Fruit fly (Drosophila melanogaster): ENCODE data around the gene mtSSB.
A peak's percentile ranks its signal among the peaks of the same experiment; 100 is the strongest.

mtSSB gene

DNA sequence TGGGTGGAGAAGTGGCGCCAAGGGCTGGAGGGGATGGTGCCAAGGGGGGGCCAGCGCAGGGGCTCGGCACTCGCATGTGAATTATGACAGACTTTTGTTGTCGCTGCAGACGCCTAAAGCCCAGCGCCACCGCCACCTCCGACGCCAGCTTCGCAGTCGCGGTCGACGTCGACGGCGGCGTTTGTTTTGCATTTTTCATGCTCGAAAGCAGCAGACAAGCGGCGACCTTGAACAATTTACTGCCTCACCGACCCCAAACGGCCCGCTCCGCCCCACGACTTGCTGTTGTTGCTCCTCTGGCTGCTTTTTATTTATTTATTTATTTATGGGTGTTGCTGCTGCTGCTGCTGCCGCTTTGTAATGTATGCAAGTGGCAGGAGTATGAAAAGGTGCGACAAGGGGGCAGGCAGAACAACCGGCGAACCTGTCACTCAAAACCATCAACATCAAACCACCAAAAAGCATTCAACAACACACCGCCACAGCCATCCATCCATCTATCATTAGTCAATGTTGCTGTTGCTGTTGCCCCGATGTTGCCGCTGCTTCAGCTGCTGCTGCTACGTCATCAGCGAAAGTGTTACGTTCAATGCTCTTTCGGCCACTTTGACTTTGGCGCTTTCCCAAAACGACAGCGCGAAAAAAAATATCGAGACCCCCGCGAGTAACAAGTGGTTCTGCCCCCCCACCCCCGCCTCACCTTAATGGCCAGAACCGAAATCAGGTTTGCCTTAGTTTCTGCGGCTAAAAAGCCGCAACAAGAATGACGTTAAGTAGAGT lies 13.4 kb upstream of the mtSSB start:
- TF ChIP-seq ap (GFP tag; IDR thresholded peaks at IDR 0.05) (no peak), Adf1 (GFP tag; IDR thresholded peaks at IDR 0.05) (peak; percentile 91), BtbVII (GFP tag; optimal IDR thresholded peaks at IDR 0.05) (no peak), CG1603 (tag; optimal IDR thresholded peaks at IDR 0.05) (no peak), dmrt11E (tag; optimal IDR thresholded peaks at IDR 0.05) (no peak), CG15696 (tag; optimal IDR thresholded peaks at IDR 0.05) (no peak), sens (GFP tag) (peak; percentile 17), tna (GFP tag; IDR thresholded peaks at IDR 0.05; ENCODE audit: partially characterized antibody) (no peak), D19B (GFP tag; optimal IDR thresholded peaks at IDR 0.05) (no peak), CG10565 (GFP tag; optimal IDR thresholded peaks at IDR 0.05) (no peak), CG11085 (GFP tag; IDR thresholded peaks at IDR 0.05) (no peak), Dek (tag; optimal IDR thresholded peaks at IDR 0.05) (no peak), hb (GFP tag; IDR thresholded peaks at IDR 0.05; ENCODE audit: partially characterized antibody) (no peak), Mes4 (GFP tag; optimal IDR thresholded peaks at IDR 0.05) (no peak), Awh (GFP tag; IDR thresholded peaks at IDR 0.05) (no peak), D19A (tag; optimal IDR thresholded peaks at IDR 0.05) (no peak), sob (GFP tag; IDR thresholded peaks at IDR 0.05) (no peak), abd-A (tag; optimal IDR thresholded peaks at IDR 0.05) (no peak), Blimp-1 (GFP tag; optimal IDR thresholded peaks at IDR 0.05) (peak; percentile 58), CG10274 (GFP tag; optimal IDR thresholded peaks at IDR 0.05) (no peak), CG17568 (GFP tag; optimal IDR thresholded peaks at IDR 0.05) (no peak), crol (GFP tag; IDR thresholded peaks at IDR 0.05) (peak; percentile 66; the same call in 1 of the 2 replicates), HLHmδ (GFP tag; optimal IDR thresholded peaks at IDR 0.05) (no peak), Tbp (GFP tag; optimal IDR thresholded peaks at IDR 0.05) (no peak), tin (GFP tag; optimal IDR thresholded peaks at IDR 0.05) (no peak), CG2199 (GFP tag; IDR thresholded peaks at IDR 0.05) (no peak), sc (optimal IDR thresholded peaks at IDR 0.05) (no peak), sc (GFP tag; optimal IDR thresholded peaks at IDR 0.05) (no peak), kah (GFP tag; optimal IDR thresholded peaks at IDR 0.05) (peak; percentile 39), Ets97D (GFP tag; optimal IDR thresholded peaks at IDR 0.05) (no peak), CG4854 (GFP tag; optimal IDR thresholded peaks at IDR 0.05) (no peak), CG12391 (tag; optimal IDR thresholded peaks at IDR 0.05) (no peak), lbe (GFP tag; optimal IDR thresholded peaks at IDR 0.05) (no peak), CG1832 (GFP tag; optimal IDR thresholded peaks at IDR 0.05) (no peak), chinmo (GFP tag; IDR thresholded peaks at IDR 0.05; ENCODE audit: partially characterized antibody) (0 out of 4 replicates have a peak, but pooled peaks have one; percentile 31), Pdp1 (GFP tag; optimal IDR thresholded peaks at IDR 0.05) (no peak), Chrac-16 (GFP tag; optimal IDR thresholded peaks at IDR 0.05) (no peak), B-H2 (GFP tag; optimal IDR thresholded peaks at IDR 0.05) (no peak), HmgD (GFP tag; optimal IDR thresholded peaks at IDR 0.05) (no peak), CG16779 (GFP tag; IDR thresholded peaks at IDR 0.05) (0 out of 2 replicates have a peak, but pooled peaks have one; percentile 11), ttk (GFP tag; IDR thresholded peaks at IDR 0.05) (0 out of 2 replicates have a peak, but pooled peaks have one; percentile 0), CG4707 (GFP tag; optimal IDR thresholded peaks at IDR 0.05) (no peak), chn (GFP tag; optimal IDR thresholded peaks at IDR 0.05) (no peak), Lhr (GFP tag; optimal IDR thresholded peaks at IDR 0.05) (no peak), inv (GFP tag; IDR thresholded peaks at IDR 0.05; ENCODE audit: partially characterized antibody) (no peak), Hr51 (GFP tag; optimal IDR thresholded peaks at IDR 0.05) (no peak), ATbp (GFP tag; optimal IDR thresholded peaks at IDR 0.05) (no peak), CG1602 (GFP tag; optimal IDR thresholded peaks at IDR 0.05) (no peak), CG3281 (GFP tag; optimal IDR thresholded peaks at IDR 0.05) (no peak)

Measured in whole organism, embryonic.